Worm (Caenorhabditis elegans): ENCODE results near the gene W06G6.17.

DNA sequence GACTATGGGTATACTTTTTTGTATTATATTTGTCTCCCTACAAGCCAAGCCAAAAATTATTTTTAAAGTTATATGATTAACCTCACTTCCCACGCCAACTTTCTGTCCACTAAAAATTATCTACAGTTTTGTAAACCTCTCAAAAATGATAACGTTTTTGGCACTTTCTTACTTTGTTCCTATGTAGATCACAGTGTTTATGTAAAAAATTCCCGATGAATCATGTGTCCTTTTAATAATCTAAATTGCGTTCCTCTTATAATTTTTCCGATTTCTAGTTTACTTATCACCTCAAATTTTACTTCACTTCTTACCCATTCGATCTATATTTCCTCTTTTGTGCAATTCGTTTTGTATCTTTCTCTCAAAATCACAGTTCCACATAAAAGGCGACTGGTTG lies 40.8 kb downstream of the W06G6.17 start:
- no peak for TF ChIP-seq aly-2 (tag; optimal IDR thresholded peaks at IDR 0.05)
- TF ChIP-seq ceh-44 (GFP tag; IDR thresholded peaks at IDR 0.05): no peak

Data from whole organism, L4 larva.